Worm (Caenorhabditis elegans) whole organism, mixed stage, embryonic: Measurements from ENCODE around the gene F22F4.9.

Experiments used
- M03D4.4 ChIP-seq: sonication (generic microtip); optimal IDR thresholded peaks from 2 replicates; lab custom pipeline; 2017; ENCODE audit warnings: mild to moderate bottlenecking, missing genetic modification characterization, missing compliant biosample characterization
- bed-3 ChIP-seq: fragments of 200-800 bp; sonication (Bioruptor generic); optimal IDR thresholded peaks from 3 replicates; lab custom pipeline; 2018; ENCODE audit warnings: mild to moderate bottlenecking, missing genetic modification characterization, moderate library complexity, missing compliant biosample characterization
- blmp-1 ChIP-seq: fragments of 150-350 bp; optimal IDR thresholded peaks from 2 replicates; lab custom pipeline; 2014; ENCODE audit warnings: missing biosample characterization, missing genetic modification characterization
- ceh-39 ChIP-seq: fragments of 150-350 bp; optimal IDR thresholded peaks from 2 replicates; lab custom pipeline; 2014; ENCODE audit warnings: missing biosample characterization, missing genetic modification characterization
- ceh-43 ChIP-seq: fragments of 200-800 bp; sonication (Bioruptor generic); optimal IDR thresholded peaks from 2 replicates; lab custom pipeline; 2018; ENCODE audit warnings: mild to moderate bottlenecking, missing genetic modification characterization, moderate library complexity, missing compliant biosample characterization
- ceh-83 ChIP-seq: fragments of 200-800 bp; sonication (Bioruptor generic); optimal IDR thresholded peaks from 2 replicates; lab custom pipeline; 2018; ENCODE audit warnings: mild to moderate bottlenecking, missing genetic modification characterization, missing compliant biosample characterization
- ces-1 ChIP-seq: fragments of 150-350 bp; optimal IDR thresholded peaks from 2 replicates; lab custom pipeline; 2014; ENCODE audit warnings: missing biosample characterization, missing genetic modification reagents, missing genetic modification characterization
- cnd-1 ChIP-seq: fragments of 200-800 bp; sonication (Bioruptor generic); optimal IDR thresholded peaks from 2 replicates; lab custom pipeline; 2018; ENCODE audit warnings: mild to moderate bottlenecking, missing genetic modification characterization, missing compliant biosample characterization
- drap-1 ChIP-seq: fragments of 200-800 bp; sonication (Bioruptor generic); optimal IDR thresholded peaks from 3 replicates; lab custom pipeline; 2018; ENCODE audit warnings: mild to moderate bottlenecking, missing genetic modification characterization, missing compliant biosample characterization
- elt-3 ChIP-seq: fragments of 150-350 bp; optimal IDR thresholded peaks from 2 replicates; lab custom pipeline; 2014; ENCODE audit warnings: missing biosample characterization, missing genetic modification characterization
- ham-2 ChIP-seq: fragments of 200-800 bp; sonication (Bioruptor generic); optimal IDR thresholded peaks from 2 replicates; lab custom pipeline; 2018; ENCODE audit warnings: mild to moderate bottlenecking, missing genetic modification characterization, missing compliant biosample characterization
- hlh-1 ChIP-seq: fragments of 150-350 bp; optimal IDR thresholded peaks from 2 replicates; lab custom pipeline; 2014; ENCODE audit warnings: missing biosample characterization, missing genetic modification reagents, missing genetic modification characterization
- lin-13 ChIP-seq: fragments of 150-350 bp; optimal IDR thresholded peaks from 2 replicates; lab custom pipeline; 2014; ENCODE audit warnings: missing biosample characterization, missing genetic modification characterization
- lsy-2 ChIP-seq: fragments of 150-350 bp; optimal IDR thresholded peaks from 2 replicates; lab custom pipeline; 2014; ENCODE audit warnings: missing biosample characterization, missing genetic modification characterization
- mab-5 ChIP-seq: fragments of 150-350 bp; optimal IDR thresholded peaks from 2 replicates; lab custom pipeline; 2014; ENCODE audit warnings: missing biosample characterization, missing genetic modification characterization
- mep-1 ChIP-seq: fragments of 150-350 bp; optimal IDR thresholded peaks from 2 replicates; lab custom pipeline; 2017; ENCODE audit warnings: missing biosample characterization, missing genetic modification reagents, missing genetic modification characterization, inconsistent platforms
- mls-2 ChIP-seq: sonication (generic microtip); optimal IDR thresholded peaks from 2 replicates; lab custom pipeline; 2016; ENCODE audit warnings: mild to moderate bottlenecking, missing genetic modification characterization, moderate library complexity, missing compliant biosample characterization
- nhr-12 ChIP-seq: fragments of 150-350 bp; optimal IDR thresholded peaks from 2 replicates; lab custom pipeline; 2014; ENCODE audit warnings: missing biosample characterization, missing genetic modification characterization
- nhr-2 ChIP-seq: fragments of 150-350 bp; optimal IDR thresholded peaks from 2 replicates; lab custom pipeline; 2014; ENCODE audit warnings: missing biosample characterization, missing genetic modification characterization
- nhr-237 ChIP-seq: fragments of 150-350 bp; optimal IDR thresholded peaks from 2 replicates; lab custom pipeline; 2014; ENCODE audit warnings: missing biosample characterization, missing genetic modification characterization
- nhr-28 ChIP-seq: fragments of 150-350 bp; optimal IDR thresholded peaks from 2 replicates; lab custom pipeline; 2014; ENCODE audit warnings: missing biosample characterization, missing genetic modification characterization
- nhr-76 ChIP-seq: sonication (generic microtip); optimal IDR thresholded peaks from 2 replicates; lab custom pipeline; 2017; ENCODE audit warnings: missing biosample characterization, missing genetic modification characterization
- pha-4 ChIP-seq: fragments of 150-350 bp; optimal IDR thresholded peaks from 2 replicates; lab custom pipeline; 2018; ENCODE audit warnings: missing biosample characterization, missing genetic modification reagents, missing genetic modification characterization
- snpc-4 ChIP-seq: fragments of 150-350 bp; optimal IDR thresholded peaks from 2 replicates; lab custom pipeline; 2014; ENCODE audit warnings: missing biosample characterization, missing genetic modification characterization
- sptf-1 ChIP-seq: sonication (generic microtip); optimal IDR thresholded peaks from 2 replicates; lab custom pipeline; 2017; ENCODE audit warnings: mild to moderate bottlenecking, missing genetic modification characterization, moderate library complexity, missing compliant biosample characterization
- tbx-8 ChIP-seq: fragments of 200-800 bp; sonication (Bioruptor generic); optimal IDR thresholded peaks from 2 replicates; lab custom pipeline; 2018; ENCODE audit warnings: mild to moderate bottlenecking, missing genetic modification characterization, moderate library complexity, missing compliant biosample characterization
- unc-120 ChIP-seq: sonication (generic microtip); optimal IDR thresholded peaks from 2 replicates; lab custom pipeline; 2017; ENCODE audit warnings: missing genetic modification characterization, missing compliant biosample characterization; ENCODE audit not compliant: poor library complexity, severe bottlenecking
- unc-62 ChIP-seq: fragments of 150-350 bp; optimal IDR thresholded peaks from 2 replicates; lab custom pipeline; 2014; ENCODE audit warnings: missing biosample characterization, missing genetic modification reagents, missing genetic modification characterization
- zip-8 ChIP-seq: fragments of 150-350 bp; optimal IDR thresholded peaks from 2 replicates; lab custom pipeline; 2014; ENCODE audit warnings: missing biosample characterization, missing genetic modification characterization
- ztf-11 ChIP-seq: fragments of 150-350 bp; optimal IDR thresholded peaks from 2 replicates; lab custom pipeline; 2014; ENCODE audit warnings: missing biosample characterization, missing genetic modification characterization

Gene F22F4.9

ce11 chrX:5983267-5983666, 16.0 kb downstream of the F22F4.9 start:
- TF ChIP-seq ces-1 (GFP tag; lab: Kevin White, UChicago): peak; percentile 90
- TF ChIP-seq blmp-1 (tag; lab: Kevin White, UChicago): no peak

- no peak for TF ChIP-seq snpc-4
- TF ChIP-seq nhr-12 (tag; lab: Kevin White, UChicago): no peak
- TF ChIP-seq unc-62 (GFP tag; lab: Kevin White, UChicago): no peak
- no peak for TF ChIP-seq hlh-1 (tag; lab: Kevin White, UChicago)
- no peak for TF ChIP-seq bed-3 (GFP tag; lab: Kevin White, UChicago)
- TF ChIP-seq ceh-39 (tag; lab: Kevin White, UChicago): no peak
- TF ChIP-seq M03D4.4 (tag; lab: Kevin White, UChicago): no peak
Measured at ce11 chrX:5982799-5983198, 16.5 kb downstream of the F22F4.9 start.

- TF ChIP-seq drap-1 (GFP tag; lab: Kevin White, UChicago) (no peak), unc-62 (GFP tag; lab: Kevin White, UChicago) (no peak), zip-8 (tag; lab: Kevin White, UChicago) (no peak), mep-1 (tag; lab: Kevin White, UChicago) (peak; percentile 40), nhr-237 (tag; lab: Kevin White, UChicago) (no peak), elt-3 (tag; lab: Kevin White, UChicago) (no peak), nhr-76 (tag; lab: Kevin White, UChicago) (no peak), tbx-8 (GFP tag; lab: Kevin White, UChicago) (no peak), lsy-2 (tag; lab: Kevin White, UChicago) (no peak), snpc-4 (no peak), ces-1 (GFP tag; lab: Kevin White, UChicago) (peak; percentile 37), unc-120 (tag; lab: Kevin White, UChicago) (no peak)
Measured at ce11 chrX:5981698-5982097, 17.6 kb downstream of the F22F4.9 start.

ce11 chrX:5977754-5978153, 21.6 kb downstream of the F22F4.9 start, which contains the start of gene kin-2:
Gene kin-2, minus strand, starts transcription at chrX:5977854.
- no peak for TF ChIP-seq zip-8 (tag; lab: Kevin White, UChicago)
- no peak for TF ChIP-seq pha-4 (tag; lab: Kevin White, UChicago)
- TF ChIP-seq hlh-1 (tag; lab: Kevin White, UChicago): no peak
- TF ChIP-seq ham-2: no peak
- TF ChIP-seq ceh-43: no peak
- TF ChIP-seq, all 35 proteins: peak for 0

ce11 chrX:5976206-5976960, 22.9 kb downstream of the F22F4.9 start:
- TF ChIP-seq unc-120 (tag; lab: Kevin White, UChicago): peak; percentile 83
- TF ChIP-seq ceh-83 (GFP tag; lab: Kevin White, UChicago): no peak
- peak; percentile 67 for TF ChIP-seq ces-1 (GFP tag; lab: Kevin White, UChicago)
- no peak for TF ChIP-seq nhr-28 (tag; lab: Kevin White, UChicago)
- TF ChIP-seq tbx-8 (GFP tag; lab: Kevin White, UChicago): no peak
- no peak for TF ChIP-seq blmp-1 (tag; lab: Kevin White, UChicago)
- no peak for TF ChIP-seq ceh-39 (tag; lab: Kevin White, UChicago)
- TF ChIP-seq M03D4.4 (tag; lab: Kevin White, UChicago): no peak
- TF ChIP-seq nhr-12 (tag; lab: Kevin White, UChicago): no peak
- TF ChIP-seq nhr-2: no peak
- peak; percentile 5 for TF ChIP-seq unc-62 (GFP tag; lab: Kevin White, UChicago)
- TF ChIP-seq hlh-1 (tag; lab: Kevin White, UChicago): no peak
- TF ChIP-seq mab-5: no peak
- no peak for TF ChIP-seq pha-4 (tag; lab: Kevin White, UChicago)

- TF ChIP-seq unc-62 (GFP tag; lab: Kevin White, UChicago) (no peak), tbx-8 (GFP tag; lab: Kevin White, UChicago) (no peak), ceh-43 (no peak), mls-2 (no peak), elt-3 (tag; lab: Kevin White, UChicago) (no peak), ztf-11 (tag; lab: Kevin White, UChicago) (no peak), lin-13 (tag; lab: Kevin White, UChicago) (no peak), nhr-28 (tag; lab: Kevin White, UChicago) (no peak), lsy-2 (tag; lab: Kevin White, UChicago) (no peak), unc-120 (tag; lab: Kevin White, UChicago) (no peak), hlh-1 (tag; lab: Kevin White, UChicago) (no peak), nhr-2 (no peak), ces-1 (GFP tag; lab: Kevin White, UChicago) (no peak), M03D4.4 (tag; lab: Kevin White, UChicago) (no peak), sptf-1 (tag; lab: Kevin White, UChicago) (no peak), cnd-1 (no peak)
Measured at ce11 chrX:5975726-5976125, 23.6 kb downstream of the F22F4.9 start.
